Worm (Caenorhabditis elegans): ENCODE data around the gene srp-1.

srp-1 gene

DNA sequence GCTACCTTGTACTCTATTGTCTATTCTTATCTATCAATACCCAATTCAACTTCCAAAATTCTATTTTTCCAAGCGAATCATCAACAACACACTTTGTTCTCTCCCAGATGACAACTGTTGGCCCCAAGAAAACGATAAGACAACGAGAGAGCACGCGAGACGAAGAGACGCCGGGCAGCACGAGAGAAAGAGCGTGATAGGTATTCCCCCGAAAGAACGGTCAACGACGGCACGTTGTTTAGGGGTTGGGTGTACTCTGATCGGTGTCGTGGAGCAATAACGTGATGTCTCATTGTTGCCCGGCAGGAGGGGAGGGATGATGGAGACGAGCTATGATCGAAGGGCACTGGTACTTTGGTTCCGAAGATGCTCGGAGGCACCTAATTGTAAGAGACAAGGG, 21.8 kb upstream of the srp-1 start (continued):
- no peak for TF ChIP-seq Y67H2A.10 (GFP tag; conservative IDR thresholded peaks at IDR 0.05)
- no peak for TF ChIP-seq mel-28 (tag; optimal IDR thresholded peaks at IDR 0.05; ENCODE audit: borderline replicate concordance)

DNA sequence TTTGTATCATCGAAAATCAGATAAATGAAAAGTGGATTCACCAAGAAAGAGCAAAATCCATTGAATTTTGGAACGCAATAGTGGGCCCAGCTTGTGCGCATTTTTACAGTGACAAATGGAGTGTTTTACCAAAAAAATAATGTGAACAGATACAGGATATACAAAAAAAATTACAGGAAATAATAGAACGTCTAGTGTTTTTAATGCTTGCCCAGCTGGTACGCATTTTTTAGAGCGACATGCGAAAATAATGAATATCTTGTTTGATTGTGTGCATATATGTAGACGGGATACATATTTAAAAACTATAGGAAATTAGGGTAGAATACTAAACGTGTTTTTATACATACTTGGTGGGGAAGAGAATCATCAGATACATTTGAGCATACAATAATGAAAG, 16.9 kb upstream of the srp-1 start, which contains the start of gene srj-25:
Gene srj-25 (minus strand): TSS at position 101 of the 400 bp plus-strand sequence.
- TF ChIP-seq akir-1 (GFP tag; optimal IDR thresholded peaks at IDR 0.05) (no peak), snpc-3.4 (tag; optimal IDR thresholded peaks at IDR 0.05) (no peak), unc-130 (GFP tag; optimal IDR thresholded peaks at IDR 0.05) (no peak), ets-4 (GFP tag; optimal IDR thresholded peaks at IDR 0.05) (no peak)

DNA sequence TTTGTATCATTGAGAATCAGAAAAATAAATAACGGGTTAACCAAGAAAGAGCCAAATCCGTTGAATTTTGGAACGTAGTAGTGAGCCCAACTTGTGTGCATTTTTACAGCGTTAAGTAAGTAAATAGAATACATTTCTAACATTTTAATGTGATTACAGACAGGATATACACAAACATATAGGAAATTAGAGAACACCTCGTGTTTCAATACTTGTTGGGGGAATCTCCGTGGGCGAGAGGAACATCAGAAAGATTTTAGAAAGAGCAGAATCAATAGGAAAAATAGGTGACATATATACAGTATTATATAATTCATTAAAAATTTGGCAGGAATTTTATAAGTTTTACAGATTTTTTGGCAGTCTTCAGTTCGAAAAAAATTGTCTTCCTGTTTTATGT, 14.3 kb upstream of the srp-1 start, which contains the start of gene srj-24:
Gene srj-24 (minus strand): TSS at position 101 of the 400 bp plus-strand sequence.
- TF ChIP-seq pha-4 (tag; optimal IDR thresholded peaks at IDR 0.05) (no peak), sea-2 (GFP tag; IDR thresholded peaks at IDR 0.05) (no peak), T26A5.8 (tag; optimal IDR thresholded peaks at IDR 0.05) (no peak), ceh-40 (GFP tag; IDR thresholded peaks at IDR 0.05) (no peak)

DNA sequence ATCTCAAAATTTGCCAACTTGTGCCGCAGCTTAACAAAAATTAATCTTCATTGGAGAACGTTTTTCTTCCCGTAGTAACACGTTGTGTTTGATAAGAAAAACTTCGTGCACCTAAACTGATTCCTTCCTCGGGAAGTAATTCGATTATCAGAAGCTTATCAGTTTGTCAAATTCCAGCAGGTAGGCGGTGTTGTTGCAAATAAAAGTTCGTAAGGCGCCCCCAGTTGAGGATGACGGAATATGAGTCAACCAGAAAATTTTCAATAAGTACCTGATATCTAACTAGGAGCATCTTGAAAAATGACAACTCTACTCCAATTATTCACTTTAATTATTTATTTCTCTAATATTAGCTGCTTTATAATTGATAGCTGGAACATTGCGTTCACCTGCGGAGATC, 11.3 kb upstream of the srp-1 start, which contains the start of gene C05E4.7:
Gene C05E4.7 (plus strand): TSS at position 301 of the 400 bp plus-strand sequence.
- TF ChIP-seq let-607 (tag; optimal IDR thresholded peaks at IDR 0.05) = no peak
- TF ChIP-seq B0019.2 (GFP tag; conservative IDR thresholded peaks at IDR 0.05) = no peak
- no peak for TF ChIP-seq ztf-22 (GFP tag; optimal IDR thresholded peaks at IDR 0.05)
- no peak for TF ChIP-seq mxl-1 (tag; optimal IDR thresholded peaks at IDR 0.05)
- no peak for TF ChIP-seq nhr-80 (tag; optimal IDR thresholded peaks at IDR 0.05)
- TF ChIP-seq cebp-1 (GFP tag; IDR thresholded peaks at IDR 0.05) = no peak
- no peak for TF ChIP-seq cebp-1 (tag; optimal IDR thresholded peaks at IDR 0.05)
- TF ChIP-seq Y67H2A.10 (GFP tag; conservative IDR thresholded peaks at IDR 0.05) = no peak
- TF ChIP-seq fkh-3 (tag; optimal IDR thresholded peaks at IDR 0.05) = no peak
- no peak for TF ChIP-seq hmg-1.2 (GFP tag; IDR thresholded peaks at IDR 0.05)
- TF ChIP-seq lag-1 (GFP tag; IDR thresholded peaks at IDR 0.05) = no peak
- no peak for TF ChIP-seq C17E4.6 (GFP tag; IDR thresholded peaks at IDR 0.05)
- no peak for TF ChIP-seq B0261.1 (tag; optimal IDR thresholded peaks at IDR 0.05)
- no peak for TF ChIP-seq nfya-2 (GFP tag; IDR thresholded peaks at IDR 0.05)
- no peak for TF ChIP-seq nfyb-1 (GFP tag; IDR thresholded peaks at IDR 0.05)
- no peak for TF ChIP-seq aptf-3 (GFP tag; IDR thresholded peaks at IDR 0.05)
- no peak for TF ChIP-seq ceh-91 (GFP tag; IDR thresholded peaks at IDR 0.05)
- no peak for TF ChIP-seq Y56A3A.18 (GFP tag; IDR thresholded peaks at IDR 0.05)

DNA sequence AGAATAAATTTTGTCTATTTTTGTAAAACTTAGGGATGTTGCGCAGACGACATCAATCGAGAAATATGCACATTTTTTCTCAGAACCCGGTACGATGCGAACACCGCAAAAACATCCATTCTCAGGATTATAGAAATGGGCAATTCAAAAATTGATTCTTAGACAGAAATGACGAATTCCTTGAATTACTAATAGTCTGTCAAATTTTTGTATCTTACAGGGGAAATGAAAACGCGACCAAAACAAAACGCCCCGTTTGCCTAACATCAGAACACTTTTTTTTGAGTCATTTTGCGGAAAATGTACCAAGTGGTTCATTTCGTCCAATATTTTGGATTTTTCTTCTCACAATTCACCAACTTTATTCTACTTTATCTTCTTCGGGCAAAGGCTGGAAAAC, 9.7 kb upstream of the srp-1 start, which contains the start of gene str-134:
Gene str-134 (plus strand): TSS at position 301 of the 400 bp plus-strand sequence.
- TF ChIP-seq F37B4.10 (GFP tag; IDR thresholded peaks at IDR 0.05) (no peak), snpc-4 (GFP tag; optimal IDR thresholded peaks at IDR 0.05) (no peak), snpc-4 (tag; optimal IDR thresholded peaks at IDR 0.05) (no peak), egl-44 (GFP tag; IDR thresholded peaks at IDR 0.05) (no peak), dpl-1 (GFP tag; optimal IDR thresholded peaks at IDR 0.05) (no peak), Y56A3A.18 (GFP tag; IDR thresholded peaks at IDR 0.05) (no peak), nfya-1 (tag; optimal IDR thresholded peaks at IDR 0.05; ENCODE audit: borderline replicate concordance, insufficient read depth) (no peak), aptf-3 (GFP tag; IDR thresholded peaks at IDR 0.05) (no peak), ceh-58 (GFP tag; IDR thresholded peaks at IDR 0.05) (no peak), Y53F4B.3 (GFP tag; IDR thresholded peaks at IDR 0.05) (no peak), B0261.1 (tag; optimal IDR thresholded peaks at IDR 0.05) (no peak), ztf-22 (GFP tag; optimal IDR thresholded peaks at IDR 0.05) (no peak), ztf-26 (tag; optimal IDR thresholded peaks at IDR 0.05) (no peak), cebp-1 (GFP tag; IDR thresholded peaks at IDR 0.05) (no peak), cebp-1 (tag; optimal IDR thresholded peaks at IDR 0.05) (no peak), ceh-79 (tag; optimal IDR thresholded peaks at IDR 0.05) (no peak), tlf-1 (GFP tag; optimal IDR thresholded peaks at IDR 0.05) (no peak), hsf-1 (GFP tag; IDR thresholded peaks at IDR 0.05) (no peak), zfh-2 (GFP tag; conservative IDR thresholded peaks at IDR 0.05) (no peak)
